Worm (Caenorhabditis elegans) whole organism, L2 larva: ENCODE measurements around the gene zmp-2.

Source experiments
- F13H6.1 ChIP-seq: sonication (generic microtip); optimal IDR thresholded peaks from 2 replicates; lab custom pipeline; 2016; ENCODE audit warnings: missing genetic modification characterization, missing compliant biosample characterization
- ZK546.5 ChIP-seq: sonication (generic microtip); optimal IDR thresholded peaks from 2 replicates; lab custom pipeline; 2017; ENCODE audit warnings: missing biosample characterization, missing genetic modification characterization
- blmp-1 ChIP-seq: sonication (generic microtip); optimal IDR thresholded peaks from 2 replicates; lab custom pipeline; 2017; ENCODE audit warnings: missing genetic modification characterization, mild to moderate bottlenecking, missing compliant biosample characterization, antibody characterized with exemption, moderate library complexity; ENCODE audit not compliant: insufficient read depth
- ceh-16 ChIP-seq: fragments of 150-350 bp; optimal IDR thresholded peaks from 2 replicates; lab custom pipeline; 2014; ENCODE audit warnings: missing biosample characterization, missing genetic modification characterization
- crh-2 ChIP-seq: sonication (generic microtip); optimal IDR thresholded peaks from 2 replicates; lab custom pipeline; 2017; ENCODE audit warnings: missing biosample characterization, missing genetic modification characterization
- egl-27 ChIP-seq: sonication (generic microtip); optimal IDR thresholded peaks from 3 replicates; lab custom pipeline; 2017; ENCODE audit warnings: missing biosample characterization, missing genetic modification reagents, missing genetic modification characterization
- elt-1 ChIP-seq: fragments of 150-350 bp; optimal IDR thresholded peaks from 2 replicates; lab custom pipeline; 2014; ENCODE audit warnings: missing biosample characterization, missing genetic modification characterization
- fos-1 ChIP-seq: fragments of 150-350 bp; optimal IDR thresholded peaks from 2 replicates; lab custom pipeline; 2014; ENCODE audit warnings: missing biosample characterization, missing genetic modification characterization
- gmeb-1 ChIP-seq: fragments of 150-350 bp; optimal IDR thresholded peaks from 2 replicates; lab custom pipeline; 2014; ENCODE audit warnings: missing biosample characterization, missing genetic modification characterization
- lsy-2 ChIP-seq, 2 experiments: fragments of 150-350 bp in 1 of 2; sonication (generic microtip) in 1 of 2; optimal IDR thresholded peaks; 2 replicates each; lab custom pipeline; 2014 to 2017; ENCODE audit warnings: missing biosample characterization in 2 of 2, missing genetic modification characterization in 2 of 2
- mab-5 ChIP-seq: fragments of 150-350 bp; optimal IDR thresholded peaks from 2 replicates; lab custom pipeline; 2014; ENCODE audit warnings: missing biosample characterization, missing genetic modification characterization
- mbf-1 ChIP-seq: sonication (generic microtip); optimal IDR thresholded peaks from 2 replicates; lab custom pipeline; 2017; ENCODE audit warnings: missing biosample characterization, missing genetic modification characterization
- nhr-12 ChIP-seq: fragments of 150-350 bp; optimal IDR thresholded peaks from 2 replicates; lab custom pipeline; 2014; ENCODE audit warnings: missing biosample characterization, missing genetic modification characterization
- nhr-21 ChIP-seq: fragments of 150-350 bp; optimal IDR thresholded peaks from 2 replicates; lab custom pipeline; 2014; ENCODE audit warnings: missing biosample characterization, missing genetic modification characterization
- nhr-237 ChIP-seq: fragments of 150-350 bp; optimal IDR thresholded peaks from 2 replicates; lab custom pipeline; 2014; ENCODE audit warnings: missing biosample characterization, missing genetic modification characterization
- nhr-25 ChIP-seq: fragments of 150-350 bp; sonication (generic microtip); optimal IDR thresholded peaks from 3 replicates; lab custom pipeline; 2014; ENCODE audit warnings: missing biosample characterization, missing genetic modification characterization
- peb-1 ChIP-seq: fragments of 150-350 bp; optimal IDR thresholded peaks from 2 replicates; lab custom pipeline; 2014; ENCODE audit warnings: missing biosample characterization, missing genetic modification characterization
- sem-4 ChIP-seq: fragments of 150-350 bp; optimal IDR thresholded peaks from 2 replicates; lab custom pipeline; 2014; ENCODE audit warnings: missing biosample characterization, missing genetic modification reagents, missing genetic modification characterization
- sma-3 ChIP-seq: sonication (generic microtip); optimal IDR thresholded peaks from 2 replicates; lab custom pipeline; 2016; ENCODE audit warnings: missing genetic modification reagents, missing genetic modification characterization, missing compliant biosample characterization
- sma-9 ChIP-seq, 2 experiments: fragments of 150-350 bp in 1 of 2; sonication (generic microtip) in 1 of 2; optimal IDR thresholded peaks; 2 replicates each; lab custom pipeline; 2014 to 2016; ENCODE audit warnings: missing genetic modification characterization in 2 of 2, mild to moderate bottlenecking in 1 of 2, missing biosample characterization in 1 of 2, missing compliant biosample characterization in 1 of 2, missing genetic modification reagents in 1 of 2, moderate library complexity in 1 of 2
- unc-39 ChIP-seq: fragments of 150-350 bp; optimal IDR thresholded peaks from 2 replicates; lab custom pipeline; 2014; ENCODE audit warnings: missing biosample characterization, missing genetic modification characterization
- unc-55 ChIP-seq: fragments of 150-350 bp; sonication (generic microtip); optimal IDR thresholded peaks from 3 replicates; lab custom pipeline; 2014; ENCODE audit warnings: missing biosample characterization, missing genetic modification reagents, missing genetic modification characterization
- ztf-1 ChIP-seq: fragments of 200-800 bp; sonication (Bioruptor generic); conservative IDR thresholded peaks from 2 replicates; pipeline ENCODE4 v1.3.6; 2022; ENCODE audit warnings: missing genetic modification characterization, missing compliant biosample characterization
- ztf-11 ChIP-seq: sonication (generic microtip); optimal IDR thresholded peaks from 2 replicates; lab custom pipeline; 2017; ENCODE audit warnings: missing biosample characterization, missing genetic modification characterization

Gene zmp-2

ce11 chrIII:2628690-2629089, 7.5 kb upstream of the zmp-2 start, which contains the start of gene acbp-8:
TSS of gene acbp-8 (plus strand) at chrIII:2629013.
- peak; percentile 19 for TF ChIP-seq blmp-1 (tag; lab: Kevin White, UChicago)
- peak; percentile 9 for TF ChIP-seq nhr-21
- TF ChIP-seq unc-55 (GFP tag; lab: Kevin White, UChicago) = no peak
- TF ChIP-seq, all 48 proteins: peak for 2

ce11 chrIII:2632819-2633398, 3.3 kb upstream of the zmp-2 start:
- TF ChIP-seq egl-27 (tag; lab: Kevin White, UChicago) (peak; percentile 40), sma-3 (GFP tag; lab: Kevin White, UChicago) (peak; percentile 6), sma-9 (GFP tag; optimal IDR thresholded peaks at IDR 0.05; lab: Kevin White, UChicago) (peak; percentile 69), sma-9 (tag; optimal IDR thresholded peaks at IDR 0.05; lab: Kevin White, UChicago) (no peak), lsy-2 (tag; optimal IDR thresholded peaks at IDR 0.05; lab: Kevin White, UChicago) (peak in 1 of 2 experiments; percentile 46), ztf-1 (GFP tag; lab: Robert Waterston, UW) (0 out of 2 replicates have a peak, but pooled peaks have one; percentile 54), mab-5 (tag; lab: Kevin White, UChicago) (no peak), elt-1 (peak; percentile 73), nhr-12 (tag; lab: Kevin White, UChicago) (no peak), blmp-1 (tag; lab: Kevin White, UChicago) (peak; percentile 84), unc-39 (tag; lab: Kevin White, UChicago) (no peak), peb-1 (tag; lab: Kevin White, UChicago) (no peak), ceh-16 (tag; lab: Kevin White, UChicago) (peak; percentile 83), nhr-21 (peak; percentile 70), F13H6.1 (tag; lab: Kevin White, UChicago) (no peak), nhr-25 (tag; lab: Kevin White, UChicago) (peak; percentile 21), ZK546.5 (tag; lab: Kevin White, UChicago) (no peak), crh-2 (tag; lab: Kevin White, UChicago) (no peak)

ce11 chrIII:2634577-2634976, 1.6 kb upstream of the zmp-2 start:
- TF ChIP-seq blmp-1 (tag; lab: Kevin White, UChicago) (peak; percentile 92), ceh-16 (tag; lab: Kevin White, UChicago) (peak; percentile 11), sma-9 (GFP tag; optimal IDR thresholded peaks at IDR 0.05; lab: Kevin White, UChicago) (peak; percentile 40), sma-9 (tag; optimal IDR thresholded peaks at IDR 0.05; lab: Kevin White, UChicago) (no peak), fos-1 (tag; lab: Kevin White, UChicago) (no peak), nhr-21 (peak; percentile 34), egl-27 (tag; lab: Kevin White, UChicago) (peak; percentile 36), sem-4 (tag; lab: Kevin White, UChicago) (no peak)
- TF ChIP-seq, all 48 proteins: peak for 5

ce11 chrIII:2641659-2642058, 5.5 kb downstream of the zmp-2 start:
- TF ChIP-seq gmeb-1 (tag; lab: Kevin White, UChicago) (no peak), ztf-11 (tag; lab: Kevin White, UChicago) (no peak), unc-55 (GFP tag; lab: Kevin White, UChicago) (no peak), nhr-25 (tag; lab: Kevin White, UChicago) (no peak), F13H6.1 (tag; lab: Kevin White, UChicago) (no peak), elt-1 (no peak), mab-5 (tag; lab: Kevin White, UChicago) (no peak)

- TF ChIP-seq unc-55 (GFP tag; lab: Kevin White, UChicago) (no peak), fos-1 (tag; lab: Kevin White, UChicago) (peak; percentile 84), peb-1 (tag; lab: Kevin White, UChicago) (no peak), sma-9 (GFP tag; optimal IDR thresholded peaks at IDR 0.05; lab: Kevin White, UChicago) (peak; percentile 37), sma-9 (tag; optimal IDR thresholded peaks at IDR 0.05; lab: Kevin White, UChicago) (no peak), nhr-237 (tag; lab: Kevin White, UChicago) (no peak), crh-2 (tag; lab: Kevin White, UChicago) (peak; percentile 21), nhr-25 (tag; lab: Kevin White, UChicago) (no peak)
- TF ChIP-seq, all 48 proteins: peak for 3
These were observed 11.2 kb downstream of the zmp-2 start for ce11 chrIII:2647194-2647925.

DNA sequence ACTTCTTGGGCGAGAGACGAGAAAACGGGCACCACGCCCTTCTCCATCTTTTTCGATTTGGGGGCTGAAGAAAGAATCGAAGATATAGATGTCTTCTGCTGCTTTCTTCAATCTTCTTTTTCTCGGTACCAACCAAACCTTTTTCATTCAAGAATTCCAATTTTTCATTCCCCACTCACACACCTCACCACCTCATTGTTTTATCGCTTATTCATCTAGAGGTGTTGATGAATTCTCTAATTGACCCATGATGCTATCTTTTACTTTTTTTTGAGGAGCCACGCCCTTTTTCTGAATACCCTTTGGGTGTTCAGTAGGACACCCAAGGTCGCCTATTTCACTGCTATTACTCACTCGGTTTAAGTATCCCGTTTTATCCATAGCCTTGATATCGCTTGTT, 15.3 kb downstream of the zmp-2 start:
- no peak for TF ChIP-seq mbf-1 (tag; lab: Kevin White, UChicago)
- peak; percentile 29 for TF ChIP-seq fos-1 (tag; lab: Kevin White, UChicago)
- peak; percentile 20 for TF ChIP-seq sma-3 (GFP tag; lab: Kevin White, UChicago)
